Worm (Caenorhabditis elegans) whole organism, L3 larva: ENCODE measurements around the gene cec-1.

Experiments
- R02D3.7 ChIP-seq: fragments of 150-350 bp; optimal IDR thresholded peaks from 2 replicates; lab custom pipeline; 2014; ENCODE audit warnings: missing biosample characterization, missing genetic modification characterization
- ZK546.5 ChIP-seq: sonication (generic microtip); optimal IDR thresholded peaks from 2 replicates; lab custom pipeline; 2017; ENCODE audit warnings: missing biosample characterization, missing genetic modification characterization
- aly-2 ChIP-seq: fragments of 150-350 bp; optimal IDR thresholded peaks from 2 replicates; lab custom pipeline; 2014; ENCODE audit warnings: missing biosample characterization, missing genetic modification characterization
- ama-1 ChIP-seq: fragments of 150-350 bp; optimal IDR thresholded peaks from 2 replicates; lab custom pipeline; 2018
- ceh-16 ChIP-seq: sonication (generic microtip); optimal IDR thresholded peaks from 2 replicates; lab custom pipeline; 2017; ENCODE audit warnings: missing biosample characterization, missing genetic modification characterization
- ceh-28 ChIP-seq: fragments of 150-350 bp; optimal IDR thresholded peaks from 2 replicates; lab custom pipeline; 2014; ENCODE audit warnings: missing biosample characterization, missing genetic modification reagents, missing genetic modification characterization
- ceh-82 ChIP-seq: fragments of 150-350 bp; optimal IDR thresholded peaks from 2 replicates; lab custom pipeline; 2014; ENCODE audit warnings: missing biosample characterization, missing genetic modification characterization
- ceh-9 ChIP-seq: sonication (generic microtip); optimal IDR thresholded peaks from 2 replicates; lab custom pipeline; 2018; ENCODE audit warnings: missing biosample characterization, missing genetic modification characterization
- daf-12 ChIP-seq: fragments of 150-350 bp; optimal IDR thresholded peaks from 2 replicates; lab custom pipeline; 2014; ENCODE audit warnings: missing biosample characterization, missing genetic modification reagents, missing genetic modification characterization
- egl-27 ChIP-seq: sonication (generic microtip); optimal IDR thresholded peaks from 4 replicates; lab custom pipeline; 2017; ENCODE audit warnings: missing biosample characterization, missing genetic modification reagents, missing genetic modification characterization
- egl-5 ChIP-seq: fragments of 150-350 bp; optimal IDR thresholded peaks from 2 replicates; lab custom pipeline; 2017; ENCODE audit warnings: missing biosample characterization, missing genetic modification reagents, missing genetic modification characterization, inconsistent platforms
- elt-1 ChIP-seq: fragments of 150-350 bp; optimal IDR thresholded peaks from 2 replicates; lab custom pipeline; 2014; ENCODE audit warnings: missing biosample characterization, missing genetic modification characterization
- elt-2 ChIP-seq: sonication (generic microtip); optimal IDR thresholded peaks from 2 replicates; lab custom pipeline; 2016; ENCODE audit warnings: missing genetic modification reagents, mild to moderate bottlenecking, missing genetic modification characterization, missing compliant biosample characterization
- elt-3 ChIP-seq, 3 experiments: fragments of 150-350 bp in 1 of 3; sonication (generic microtip) in 2 of 3; optimal IDR thresholded peaks; 2 replicates in 2 of 3; 4 replicates in 1 of 3; lab custom pipeline; 2014 to 2017; ENCODE audit warnings: missing biosample characterization in 3 of 3, missing genetic modification characterization in 3 of 3
- eor-1 ChIP-seq, 2 experiments: fragments of 150-350 bp; optimal IDR thresholded peaks; 2 replicates each; lab custom pipeline; 2014 to 2018; ENCODE audit warnings: missing biosample characterization in 2 of 2, missing genetic modification characterization in 2 of 2
- fkh-10 ChIP-seq: sonication (generic microtip); optimal IDR thresholded peaks from 2 replicates; lab custom pipeline; 2017; ENCODE audit warnings: missing biosample characterization, missing genetic modification reagents, missing genetic modification characterization
- fkh-2 ChIP-seq: fragments of 150-350 bp; optimal IDR thresholded peaks from 2 replicates; lab custom pipeline; 2014; ENCODE audit warnings: missing biosample characterization, missing genetic modification reagents, missing genetic modification characterization
- fos-1 ChIP-seq: fragments of 150-350 bp; optimal IDR thresholded peaks from 2 replicates; lab custom pipeline; 2014; ENCODE audit warnings: missing biosample characterization, missing genetic modification characterization
- hmg-11 ChIP-seq: sonication (generic microtip); optimal IDR thresholded peaks from 2 replicates; lab custom pipeline; 2016; ENCODE audit warnings: missing genetic modification characterization, missing compliant biosample characterization
- jun-1 ChIP-seq: fragments of 150-350 bp; optimal IDR thresholded peaks from 2 replicates; lab custom pipeline; 2014; ENCODE audit warnings: missing biosample characterization, missing genetic modification reagents, missing genetic modification characterization
- lin-15B ChIP-seq: fragments of 150-350 bp; optimal IDR thresholded peaks from 2 replicates; lab custom pipeline; 2014; ENCODE audit warnings: missing biosample characterization, missing genetic modification characterization
- lin-39 ChIP-seq: fragments of 150-350 bp; optimal IDR thresholded peaks from 2 replicates; lab custom pipeline; 2018; ENCODE audit warnings: missing biosample characterization, missing genetic modification reagents, missing genetic modification characterization
- lsy-12 ChIP-seq: sonication (generic microtip); optimal IDR thresholded peaks from 2 replicates; lab custom pipeline; 2016; ENCODE audit warnings: mild to moderate bottlenecking, missing genetic modification characterization, missing compliant biosample characterization
- mdl-1 ChIP-seq: fragments of 150-350 bp; optimal IDR thresholded peaks from 2 replicates; lab custom pipeline; 2014; ENCODE audit warnings: missing biosample characterization, missing genetic modification characterization
- mml-1 ChIP-seq: fragments of 150-350 bp; sonication (generic microtip); optimal IDR thresholded peaks from 3 replicates; lab custom pipeline; 2014; ENCODE audit warnings: missing biosample characterization, missing genetic modification characterization
- nfya-1 ChIP-seq: sonication (generic microtip); optimal IDR thresholded peaks from 2 replicates; lab custom pipeline; 2017; ENCODE audit warnings: missing genetic modification characterization, mild to moderate bottlenecking, missing compliant biosample characterization, antibody characterized with exemption, moderate library complexity; ENCODE audit not compliant: insufficient read depth
- nhr-11 ChIP-seq: fragments of 150-350 bp; optimal IDR thresholded peaks from 2 replicates; lab custom pipeline; 2014; ENCODE audit warnings: missing biosample characterization, missing genetic modification characterization
- nhr-12 ChIP-seq: fragments of 150-350 bp; optimal IDR thresholded peaks from 2 replicates; lab custom pipeline; 2014; ENCODE audit warnings: missing biosample characterization, missing genetic modification characterization
- nhr-23 ChIP-seq: fragments of 150-350 bp; optimal IDR thresholded peaks from 2 replicates; lab custom pipeline; 2014; ENCODE audit warnings: missing biosample characterization, missing genetic modification reagents, missing genetic modification characterization
- nhr-237 ChIP-seq: fragments of 150-350 bp; optimal IDR thresholded peaks from 2 replicates; lab custom pipeline; 2014; ENCODE audit warnings: missing biosample characterization, missing genetic modification characterization
- nhr-25 ChIP-seq: sonication (generic microtip); optimal IDR thresholded peaks from 2 replicates; lab custom pipeline; 2017; ENCODE audit warnings: missing biosample characterization, missing genetic modification characterization
- nhr-28 ChIP-seq: fragments of 150-350 bp; optimal IDR thresholded peaks from 2 replicates; lab custom pipeline; 2014; ENCODE audit warnings: missing biosample characterization, missing genetic modification characterization
- nhr-43 ChIP-seq: sonication (generic microtip); optimal IDR thresholded peaks from 2 replicates; lab custom pipeline; 2016; ENCODE audit warnings: mild to moderate bottlenecking, missing genetic modification characterization, missing compliant biosample characterization; ENCODE audit not compliant: poor library complexity, severe bottlenecking
- nhr-67 ChIP-seq: fragments of 150-350 bp; optimal IDR thresholded peaks from 2 replicates; lab custom pipeline; 2014; ENCODE audit warnings: missing biosample characterization, missing genetic modification characterization
- nhr-76 ChIP-seq: fragments of 150-350 bp; sonication (generic microtip); optimal IDR thresholded peaks from 5 replicates; lab custom pipeline; 2014; ENCODE audit warnings: missing biosample characterization, missing genetic modification characterization
- nhr-77 ChIP-seq: fragments of 150-350 bp; optimal IDR thresholded peaks from 2 replicates; lab custom pipeline; 2014; ENCODE audit warnings: missing biosample characterization, missing genetic modification characterization
- pha-4 ChIP-seq: fragments of 150-350 bp; optimal IDR thresholded peaks from 2 replicates; lab custom pipeline; 2014; ENCODE audit warnings: missing biosample characterization, missing genetic modification reagents, missing genetic modification characterization
- pqm-1 ChIP-seq: fragments of 150-350 bp; optimal IDR thresholded peaks from 2 replicates; lab custom pipeline; 2017; ENCODE audit warnings: missing biosample characterization, missing genetic modification characterization, inconsistent platforms
- sea-2 ChIP-seq: fragments of 150-350 bp; sonication (generic microtip); optimal IDR thresholded peaks from 4 replicates; lab custom pipeline; 2014; ENCODE audit warnings: missing biosample characterization, missing genetic modification reagents, missing genetic modification characterization
- skn-1 ChIP-seq: fragments of 150-350 bp; optimal IDR thresholded peaks from 2 replicates; lab custom pipeline; 2014; ENCODE audit warnings: missing biosample characterization, missing genetic modification characterization
- snpc-4 ChIP-seq: fragments of 150-350 bp; optimal IDR thresholded peaks from 2 replicates; lab custom pipeline; 2014; ENCODE audit warnings: missing biosample characterization, missing genetic modification characterization
- tbx-2 ChIP-seq: sonication (generic microtip); optimal IDR thresholded peaks from 2 replicates; lab custom pipeline; 2016; ENCODE audit warnings: mild to moderate bottlenecking, missing genetic modification characterization, missing compliant biosample characterization
- unc-39 ChIP-seq: sonication (generic microtip); optimal IDR thresholded peaks from 4 replicates; lab custom pipeline; 2017; ENCODE audit warnings: missing biosample characterization, missing genetic modification characterization
- zag-1 ChIP-seq: fragments of 150-350 bp; optimal IDR thresholded peaks from 2 replicates; lab custom pipeline; 2014; ENCODE audit warnings: missing biosample characterization, missing genetic modification characterization
- ztf-11 ChIP-seq: fragments of 150-350 bp; optimal IDR thresholded peaks from 2 replicates; lab custom pipeline; 2014; ENCODE audit warnings: missing biosample characterization, missing genetic modification characterization
- ztf-4 ChIP-seq: fragments of 150-350 bp; optimal IDR thresholded peaks from 2 replicates; lab custom pipeline; 2014; ENCODE audit warnings: missing biosample characterization, missing genetic modification characterization

Gene cec-1

ce11 chrIII:8417192-8417967 is 8.8 kb upstream of the cec-1 start (continued):
- TF ChIP-seq eor-1 (tag; optimal IDR thresholded peaks at IDR 0.05; lab: Kevin White, UChicago): no peak
- no peak for TF ChIP-seq egl-27
- TF ChIP-seq elt-2 (tag; lab: Kevin White, UChicago): peak; percentile 77
- TF ChIP-seq nhr-23: peak; percentile 89
- TF ChIP-seq elt-3 (tag; optimal IDR thresholded peaks at IDR 0.05; lab: Kevin White, UChicago): no peak
- peak; percentile 86 for TF ChIP-seq R02D3.7 (tag; lab: Kevin White, UChicago)
- peak; percentile 58 for TF ChIP-seq fkh-10 (GFP tag; lab: Kevin White, UChicago)
- TF ChIP-seq pqm-1 (tag; lab: Kevin White, UChicago): peak; percentile 79
- TF ChIP-seq nhr-12 (tag; lab: Kevin White, UChicago): no peak
- TF ChIP-seq ztf-4 (tag; lab: Kevin White, UChicago): no peak
- peak; percentile 24 for TF ChIP-seq ztf-11 (tag; lab: Kevin White, UChicago)
- TF ChIP-seq nhr-25 (tag; lab: Kevin White, UChicago): peak; percentile 91
- no peak for TF ChIP-seq nhr-77 (tag; lab: Kevin White, UChicago)
- TF ChIP-seq fkh-2 (tag; lab: Kevin White, UChicago): peak; percentile 85
- TF ChIP-seq unc-39 (tag; lab: Kevin White, UChicago): peak; percentile 30
- TF ChIP-seq, all 47 proteins: peak for 30

DNA sequence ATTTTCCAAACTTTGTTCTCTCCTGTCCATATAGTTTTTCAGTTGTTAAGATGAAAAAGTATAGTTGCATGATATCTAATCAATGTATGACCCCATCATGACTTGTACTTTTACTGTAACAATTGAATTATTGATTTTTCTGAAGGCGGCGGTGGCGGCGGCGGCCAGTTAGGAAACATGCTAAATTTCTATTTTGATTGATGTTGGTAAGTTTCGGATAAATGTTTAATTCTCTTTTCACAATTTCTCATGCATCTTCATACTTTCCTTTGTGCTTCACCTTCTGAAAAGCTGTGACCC is 8.2 kb upstream of the cec-1 start, which contains the start of gene sor-1:
sor-1 (plus strand) TSS at position 201 of the 300 bp plus-strand sequence.
- TF ChIP-seq nhr-43 (tag; lab: Kevin White, UChicago) (no peak), ama-1 (lab: Kevin White, UChicago) (peak; percentile 12)

DNA sequence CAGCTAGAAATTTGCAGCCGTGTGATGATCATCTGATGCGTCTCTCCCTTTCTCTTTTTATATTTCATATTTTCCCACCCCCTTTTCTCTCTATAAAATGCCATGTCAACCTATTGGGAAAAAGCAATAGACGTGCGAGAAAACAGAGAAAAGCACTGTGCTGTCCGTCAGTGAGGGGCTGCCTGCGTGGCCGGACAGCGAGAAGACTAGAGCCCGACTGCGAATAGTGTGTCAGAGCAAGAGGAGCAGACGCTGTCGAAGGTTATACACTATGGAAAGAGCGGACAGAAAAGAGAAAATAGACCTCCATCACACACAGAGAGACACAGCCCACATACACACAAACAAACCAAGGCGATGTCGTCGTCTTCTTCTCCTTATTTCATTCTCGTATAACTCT is 1.1 kb upstream of the cec-1 start:
- TF ChIP-seq ZK546.5 (tag; lab: Kevin White, UChicago): no peak
- TF ChIP-seq ceh-9: no peak
- TF ChIP-seq ceh-16: no peak
- peak; percentile 22 for TF ChIP-seq nhr-11 (tag; lab: Kevin White, UChicago)
- no peak for TF ChIP-seq nhr-237 (tag; lab: Kevin White, UChicago)
- no peak for TF ChIP-seq elt-3 (tag; optimal IDR thresholded peaks at IDR 0.05; lab: Kevin White, UChicago)
- peak; percentile 42 for TF ChIP-seq lin-39 (tag; lab: Kevin White, UChicago)
- TF ChIP-seq hmg-11 (tag; lab: Kevin White, UChicago): peak; percentile 97
- TF ChIP-seq ceh-82: no peak
- TF ChIP-seq ztf-4 (tag; lab: Kevin White, UChicago): no peak
- TF ChIP-seq nhr-67 (tag; lab: Kevin White, UChicago): no peak
- peak; percentile 1 for TF ChIP-seq R02D3.7 (tag; lab: Kevin White, UChicago)
- TF ChIP-seq ama-1 (lab: Kevin White, UChicago): peak; percentile 49
- peak; percentile 74 for TF ChIP-seq elt-2 (tag; lab: Kevin White, UChicago)
- TF ChIP-seq unc-39 (tag; lab: Kevin White, UChicago): no peak
- peak; percentile 81 for TF ChIP-seq jun-1 (tag; lab: Kevin White, UChicago)
- TF ChIP-seq fkh-10 (GFP tag; lab: Kevin White, UChicago): no peak
- TF ChIP-seq eor-1 (tag; optimal IDR thresholded peaks at IDR 0.05; lab: Kevin White, UChicago): no peak
- no peak for TF ChIP-seq zag-1 (tag; lab: Kevin White, UChicago)
- peak; percentile 30 for TF ChIP-seq tbx-2 (tag; lab: Kevin White, UChicago)
- TF ChIP-seq lsy-12 (tag; lab: Kevin White, UChicago): peak; percentile 69
- peak; percentile 83 for TF ChIP-seq skn-1
- TF ChIP-seq nhr-28 (tag; lab: Kevin White, UChicago): no peak
- TF ChIP-seq mml-1 (tag; lab: Kevin White, UChicago): no peak
- peak; percentile 74 for TF ChIP-seq pqm-1 (tag; lab: Kevin White, UChicago)
- peak; percentile 67 for TF ChIP-seq pha-4 (tag; lab: Kevin White, UChicago)
- TF ChIP-seq nhr-77 (tag; lab: Kevin White, UChicago): no peak
- no peak for TF ChIP-seq nhr-76 (tag; lab: Kevin White, UChicago)
- no peak for TF ChIP-seq fkh-2 (tag; lab: Kevin White, UChicago)
- TF ChIP-seq aly-2 (tag; lab: Kevin White, UChicago): no peak
- TF ChIP-seq egl-27: no peak
- TF ChIP-seq nhr-23: peak; percentile 9
- TF ChIP-seq fos-1 (tag; lab: Kevin White, UChicago): no peak
- TF ChIP-seq nfya-1 (tag; lab: Kevin White, UChicago): peak; percentile 98
- peak; percentile 3 for TF ChIP-seq elt-1
- TF ChIP-seq nhr-12 (tag; lab: Kevin White, UChicago): no peak
- peak; percentile 80 for TF ChIP-seq snpc-4 (tag; lab: Kevin White, UChicago)
- TF ChIP-seq ztf-11 (tag; lab: Kevin White, UChicago): no peak
- no peak for TF ChIP-seq egl-5
- peak; percentile 22 for TF ChIP-seq lin-15B (tag; lab: Kevin White, UChicago)
- peak; percentile 49 for TF ChIP-seq nhr-43 (tag; lab: Kevin White, UChicago)
- TF ChIP-seq nhr-25 (tag; lab: Kevin White, UChicago): peak; percentile 52
- TF ChIP-seq ceh-28 (tag; lab: Kevin White, UChicago): peak; percentile 18
- no peak for TF ChIP-seq daf-12 (tag; lab: Kevin White, UChicago)
- TF ChIP-seq mdl-1 (tag; lab: Kevin White, UChicago): no peak
- TF ChIP-seq sea-2: no peak
